Worm (Caenorhabditis elegans): Measurements from ENCODE around the gene T10B9.14.

ce11 chrII:9764696-9765095 lies 17.5 kb downstream of the T10B9.14 start:
- TF ChIP-seq cog-1 (tag; optimal IDR thresholded peaks at IDR 0.05), result no peak
- no peak for TF ChIP-seq ztf-29 (GFP tag; IDR thresholded peaks at IDR 0.05)
- no peak for TF ChIP-seq flt-1 (GFP tag; IDR thresholded peaks at IDR 0.05)
- TF ChIP-seq tab-1 (GFP tag; IDR thresholded peaks at IDR 0.05), result no peak
- no peak for TF ChIP-seq ref-1 (GFP tag; conservative IDR thresholded peaks at IDR 0.05)
- TF ChIP-seq med-1 (GFP tag; optimal IDR thresholded peaks at IDR 0.05; ENCODE audit: insufficient read depth), result no peak
- no peak for TF ChIP-seq T22C8.4 (GFP tag; IDR thresholded peaks at IDR 0.05)

All from whole organism, midembryonic.